Worm (Caenorhabditis elegans) whole organism, mixed stage, embryonic: ENCODE measurements around the gene ZC239.22.

Experiments
- M03D4.4 ChIP-seq: sonication (generic microtip); optimal IDR thresholded peaks from 2 replicates; lab custom pipeline; 2017; ENCODE audit warnings: mild to moderate bottlenecking, missing genetic modification characterization, missing compliant biosample characterization
- bed-3 ChIP-seq: fragments of 200-800 bp; sonication (Bioruptor generic); optimal IDR thresholded peaks from 3 replicates; lab custom pipeline; 2018; ENCODE audit warnings: mild to moderate bottlenecking, missing genetic modification characterization, moderate library complexity, missing compliant biosample characterization
- ceh-39 ChIP-seq: fragments of 150-350 bp; optimal IDR thresholded peaks from 2 replicates; lab custom pipeline; 2014; ENCODE audit warnings: missing biosample characterization, missing genetic modification characterization
- ceh-83 ChIP-seq: fragments of 200-800 bp; sonication (Bioruptor generic); optimal IDR thresholded peaks from 2 replicates; lab custom pipeline; 2018; ENCODE audit warnings: mild to moderate bottlenecking, missing genetic modification characterization, missing compliant biosample characterization
- ces-1 ChIP-seq: fragments of 150-350 bp; optimal IDR thresholded peaks from 2 replicates; lab custom pipeline; 2014; ENCODE audit warnings: missing biosample characterization, missing genetic modification reagents, missing genetic modification characterization
- cnd-1 ChIP-seq: fragments of 200-800 bp; sonication (Bioruptor generic); optimal IDR thresholded peaks from 2 replicates; lab custom pipeline; 2018; ENCODE audit warnings: mild to moderate bottlenecking, missing genetic modification characterization, missing compliant biosample characterization
- drap-1 ChIP-seq: fragments of 200-800 bp; sonication (Bioruptor generic); optimal IDR thresholded peaks from 3 replicates; lab custom pipeline; 2018; ENCODE audit warnings: mild to moderate bottlenecking, missing genetic modification characterization, missing compliant biosample characterization
- elt-1 ChIP-seq: sonication (generic microtip); optimal IDR thresholded peaks from 2 replicates; lab custom pipeline; 2017; ENCODE audit warnings: missing genetic modification characterization, mild to moderate bottlenecking, missing compliant biosample characterization, antibody characterized with exemption, moderate library complexity, borderline replicate concordance; ENCODE audit not compliant: insufficient read depth
- elt-3 ChIP-seq: fragments of 150-350 bp; optimal IDR thresholded peaks from 2 replicates; lab custom pipeline; 2014; ENCODE audit warnings: missing biosample characterization, missing genetic modification characterization
- flh-1 ChIP-seq: fragments of 200-800 bp; sonication (Bioruptor generic); optimal IDR thresholded peaks from 2 replicates; lab custom pipeline; 2018; ENCODE audit warnings: mild to moderate bottlenecking, missing genetic modification characterization, moderate library complexity, missing compliant biosample characterization
- ham-2 ChIP-seq: fragments of 200-800 bp; sonication (Bioruptor generic); optimal IDR thresholded peaks from 2 replicates; lab custom pipeline; 2018; ENCODE audit warnings: mild to moderate bottlenecking, missing genetic modification characterization, missing compliant biosample characterization
- hlh-1 ChIP-seq: fragments of 150-350 bp; optimal IDR thresholded peaks from 2 replicates; lab custom pipeline; 2014; ENCODE audit warnings: missing biosample characterization, missing genetic modification reagents, missing genetic modification characterization
- lin-13 ChIP-seq: fragments of 150-350 bp; optimal IDR thresholded peaks from 2 replicates; lab custom pipeline; 2014; ENCODE audit warnings: missing biosample characterization, missing genetic modification characterization
- lin-32 ChIP-seq: fragments of 200-800 bp; sonication (Bioruptor generic); optimal IDR thresholded peaks from 2 replicates; lab custom pipeline; 2018; ENCODE audit warnings: mild to moderate bottlenecking, missing genetic modification characterization, missing compliant biosample characterization
- lsy-2 ChIP-seq: fragments of 150-350 bp; optimal IDR thresholded peaks from 2 replicates; lab custom pipeline; 2014; ENCODE audit warnings: missing biosample characterization, missing genetic modification characterization
- mab-5 ChIP-seq: fragments of 150-350 bp; optimal IDR thresholded peaks from 2 replicates; lab custom pipeline; 2014; ENCODE audit warnings: missing biosample characterization, missing genetic modification characterization
- mep-1 ChIP-seq: fragments of 150-350 bp; optimal IDR thresholded peaks from 2 replicates; lab custom pipeline; 2017; ENCODE audit warnings: missing biosample characterization, missing genetic modification reagents, missing genetic modification characterization, inconsistent platforms
- mls-2 ChIP-seq: sonication (generic microtip); optimal IDR thresholded peaks from 2 replicates; lab custom pipeline; 2016; ENCODE audit warnings: mild to moderate bottlenecking, missing genetic modification characterization, moderate library complexity, missing compliant biosample characterization
- nhr-12 ChIP-seq: fragments of 150-350 bp; optimal IDR thresholded peaks from 2 replicates; lab custom pipeline; 2014; ENCODE audit warnings: missing biosample characterization, missing genetic modification characterization
- nhr-237 ChIP-seq: fragments of 150-350 bp; optimal IDR thresholded peaks from 2 replicates; lab custom pipeline; 2014; ENCODE audit warnings: missing biosample characterization, missing genetic modification characterization
- nhr-28 ChIP-seq: fragments of 150-350 bp; optimal IDR thresholded peaks from 2 replicates; lab custom pipeline; 2014; ENCODE audit warnings: missing biosample characterization, missing genetic modification characterization
- nhr-76 ChIP-seq: sonication (generic microtip); optimal IDR thresholded peaks from 2 replicates; lab custom pipeline; 2017; ENCODE audit warnings: missing biosample characterization, missing genetic modification characterization
- pha-4 ChIP-seq: fragments of 150-350 bp; optimal IDR thresholded peaks from 2 replicates; lab custom pipeline; 2018; ENCODE audit warnings: missing biosample characterization, missing genetic modification reagents, missing genetic modification characterization
- sem-2 ChIP-seq: fragments of 200-800 bp; sonication (Bioruptor generic); optimal IDR thresholded peaks from 2 replicates; lab custom pipeline; 2018; ENCODE audit warnings: mild to moderate bottlenecking, missing genetic modification characterization, missing compliant biosample characterization
- snpc-4 ChIP-seq: fragments of 150-350 bp; optimal IDR thresholded peaks from 2 replicates; lab custom pipeline; 2014; ENCODE audit warnings: missing biosample characterization, missing genetic modification characterization
- sptf-1 ChIP-seq: sonication (generic microtip); optimal IDR thresholded peaks from 2 replicates; lab custom pipeline; 2017; ENCODE audit warnings: mild to moderate bottlenecking, missing genetic modification characterization, moderate library complexity, missing compliant biosample characterization
- tbx-8 ChIP-seq: fragments of 200-800 bp; sonication (Bioruptor generic); optimal IDR thresholded peaks from 2 replicates; lab custom pipeline; 2018; ENCODE audit warnings: mild to moderate bottlenecking, missing genetic modification characterization, moderate library complexity, missing compliant biosample characterization
- unc-120 ChIP-seq: sonication (generic microtip); optimal IDR thresholded peaks from 2 replicates; lab custom pipeline; 2017; ENCODE audit warnings: missing genetic modification characterization, missing compliant biosample characterization; ENCODE audit not compliant: poor library complexity, severe bottlenecking
- unc-39 ChIP-seq: fragments of 150-350 bp; optimal IDR thresholded peaks from 2 replicates; lab custom pipeline; 2014; ENCODE audit warnings: missing biosample characterization, missing genetic modification characterization
- unc-62 ChIP-seq: fragments of 150-350 bp; optimal IDR thresholded peaks from 2 replicates; lab custom pipeline; 2014; ENCODE audit warnings: missing biosample characterization, missing genetic modification reagents, missing genetic modification characterization
- zip-8 ChIP-seq: fragments of 150-350 bp; optimal IDR thresholded peaks from 2 replicates; lab custom pipeline; 2014; ENCODE audit warnings: missing biosample characterization, missing genetic modification characterization
- ztf-11 ChIP-seq: fragments of 150-350 bp; optimal IDR thresholded peaks from 2 replicates; lab custom pipeline; 2014; ENCODE audit warnings: missing biosample characterization, missing genetic modification characterization

The ZC239.22 gene

DNA sequence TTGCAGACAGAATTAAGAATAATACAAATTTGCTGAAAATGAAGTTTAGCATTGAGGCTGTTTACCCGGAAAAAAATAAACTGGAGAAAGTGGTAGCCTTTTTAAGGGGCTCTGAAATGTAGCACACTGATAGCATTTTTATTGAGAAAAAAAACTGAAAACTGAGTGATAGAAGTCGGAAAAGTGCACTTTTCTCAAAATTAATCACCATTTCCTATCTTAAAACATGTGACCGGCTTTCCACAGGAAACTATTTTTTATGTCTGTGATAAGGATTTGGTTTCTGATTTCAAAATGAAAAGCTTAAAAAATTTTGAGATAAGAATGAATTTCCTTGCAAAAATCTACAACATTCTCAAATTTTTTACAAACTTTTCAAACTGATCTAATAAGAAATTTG, at the start of gene ZC239.22:
TSS of gene ZC239.22 (minus strand) at position 101 of the 400 bp plus-strand sequence.
- no peak for TF ChIP-seq hlh-1 (tag; lab: Kevin White, UChicago)
- TF ChIP-seq nhr-28 (tag; lab: Kevin White, UChicago): no peak
- TF ChIP-seq nhr-12: no peak
- TF ChIP-seq bed-3 (GFP tag; lab: Kevin White, UChicago): no peak
- no peak for TF ChIP-seq pha-4
- no peak for TF ChIP-seq mls-2 (tag; lab: Kevin White, UChicago)
- TF ChIP-seq unc-120 (tag; lab: Kevin White, UChicago): no peak
- no peak for TF ChIP-seq tbx-8 (GFP tag; lab: Kevin White, UChicago)
- no peak for TF ChIP-seq lin-13 (tag; lab: Kevin White, UChicago)
- TF ChIP-seq zip-8: no peak
- TF ChIP-seq, all 35 proteins: peak for 0

DNA sequence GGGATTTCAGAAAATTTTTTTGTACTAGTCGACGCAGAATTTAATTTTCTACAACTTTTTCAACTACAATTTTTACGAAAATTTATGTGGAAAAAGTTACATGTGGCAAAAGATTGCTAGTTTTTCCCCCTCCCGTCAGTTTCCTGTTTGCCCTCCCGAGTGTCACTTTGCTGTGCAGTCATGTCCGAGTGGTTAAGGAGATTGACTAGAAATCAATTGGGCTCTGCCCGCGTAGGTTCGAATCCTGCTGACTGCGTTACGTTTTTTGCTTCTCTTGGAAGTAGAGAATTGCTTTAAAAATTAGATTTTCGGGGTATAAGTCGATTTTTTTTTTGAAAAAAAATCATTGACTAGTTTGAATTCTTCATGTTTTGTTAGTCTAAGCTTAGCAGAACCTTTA, 47.2 kb upstream of the ZC239.22 start:
- no peak for TF ChIP-seq tbx-8 (GFP tag; lab: Kevin White, UChicago)
- peak; percentile 30 for TF ChIP-seq cnd-1 (tag; lab: Kevin White, UChicago)
- peak; percentile 26 for TF ChIP-seq drap-1 (GFP tag; lab: Kevin White, UChicago)
- peak; percentile 53 for TF ChIP-seq ceh-83 (GFP tag; lab: Kevin White, UChicago)

DNA sequence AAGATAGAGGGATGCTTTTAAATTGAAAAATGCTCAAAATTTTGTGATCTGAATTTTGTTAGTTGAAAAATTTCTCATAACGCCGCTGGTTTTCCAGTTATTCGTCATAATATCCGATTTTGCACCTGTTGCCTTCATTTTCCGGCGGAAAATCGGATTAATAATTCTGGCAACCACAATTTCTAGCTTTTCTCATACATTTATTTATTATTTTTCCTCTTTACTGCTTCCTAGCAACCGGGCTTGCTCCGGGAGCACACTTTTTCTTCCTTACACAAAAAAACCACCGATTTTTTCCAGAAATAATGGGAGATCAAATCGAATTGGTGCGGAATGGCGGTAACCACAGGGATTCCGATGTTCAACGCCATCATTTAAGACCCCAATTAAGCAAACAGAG, 46.7 kb upstream of the ZC239.22 start, which contains the start of gene F02E11.7:
TSS of gene F02E11.7 (plus strand) at position 301 of the 400 bp plus-strand sequence.
- TF ChIP-seq ces-1 (GFP tag; lab: Kevin White, UChicago) (no peak), lin-13 (tag; lab: Kevin White, UChicago) (no peak), sptf-1 (tag; lab: Kevin White, UChicago) (no peak), lin-32 (GFP tag; lab: Kevin White, UChicago) (no peak), cnd-1 (tag; lab: Kevin White, UChicago) (no peak), hlh-1 (tag; lab: Kevin White, UChicago) (no peak), nhr-76 (tag; lab: Kevin White, UChicago) (no peak), drap-1 (GFP tag; lab: Kevin White, UChicago) (no peak), ztf-11 (no peak), pha-4 (no peak), ham-2 (no peak), mep-1 (tag; lab: Kevin White, UChicago) (no peak)

DNA sequence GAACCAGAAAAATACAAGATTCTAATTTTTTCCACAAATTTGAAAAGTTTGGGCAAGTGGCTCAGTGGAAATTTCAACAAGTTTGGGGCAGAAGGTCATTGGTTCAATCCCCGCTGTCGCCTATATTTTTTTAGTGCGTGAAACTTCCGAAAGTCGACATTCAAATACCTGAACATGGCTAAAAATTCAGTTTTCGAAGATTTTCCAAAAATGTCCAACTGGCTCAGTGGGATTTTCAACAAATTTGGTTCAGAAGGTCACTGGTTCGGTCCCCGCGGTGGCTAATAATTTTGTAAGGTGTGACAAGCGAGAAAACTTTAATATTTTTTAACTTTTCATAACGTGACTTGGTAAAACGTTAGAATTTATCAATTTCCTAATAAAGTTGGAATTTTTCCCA, 44.1 kb upstream of the ZC239.22 start:
- no peak for TF ChIP-seq elt-3 (tag; lab: Kevin White, UChicago)
- no peak for TF ChIP-seq flh-1 (GFP tag; lab: Kevin White, UChicago)
- TF ChIP-seq sptf-1 (tag; lab: Kevin White, UChicago): no peak
- TF ChIP-seq ceh-39 (tag; lab: Kevin White, UChicago): no peak
- no peak for TF ChIP-seq nhr-76 (tag; lab: Kevin White, UChicago)
- no peak for TF ChIP-seq unc-39 (tag; lab: Kevin White, UChicago)
- TF ChIP-seq nhr-237 (tag; lab: Kevin White, UChicago): no peak
- no peak for TF ChIP-seq cnd-1 (tag; lab: Kevin White, UChicago)
- TF ChIP-seq, all 35 proteins: peak for 0

DNA sequence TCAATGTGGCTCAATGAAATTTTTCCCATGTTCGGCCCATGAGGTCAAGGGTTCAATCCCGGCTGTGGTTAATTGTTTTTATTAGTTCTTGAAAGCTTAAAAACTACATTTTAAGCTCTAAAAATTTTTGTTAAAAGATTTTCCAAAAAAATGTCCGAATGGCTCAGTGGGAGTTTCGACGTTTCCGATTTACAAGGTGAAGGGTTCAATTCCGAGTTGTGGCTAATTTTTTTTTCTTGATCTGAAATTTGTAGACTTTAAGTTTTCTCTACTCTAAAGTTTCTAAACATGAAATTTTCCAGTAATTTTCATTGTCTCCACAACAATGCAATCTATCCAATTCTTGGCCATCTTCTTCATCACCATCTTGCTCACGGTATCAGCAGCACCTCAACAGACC, 41.9 kb upstream of the ZC239.22 start, which contains the start of gene F02E11.2:
TSS of gene F02E11.2 (plus strand) at position 301 of the 400 bp plus-strand sequence.
- TF ChIP-seq pha-4 (no peak), snpc-4 (no peak), mab-5 (tag; lab: Kevin White, UChicago) (no peak), sem-2 (GFP tag; lab: Kevin White, UChicago) (no peak), lsy-2 (tag; lab: Kevin White, UChicago) (no peak), drap-1 (GFP tag; lab: Kevin White, UChicago) (no peak), ham-2 (no peak), unc-39 (tag; lab: Kevin White, UChicago) (no peak)

DNA sequence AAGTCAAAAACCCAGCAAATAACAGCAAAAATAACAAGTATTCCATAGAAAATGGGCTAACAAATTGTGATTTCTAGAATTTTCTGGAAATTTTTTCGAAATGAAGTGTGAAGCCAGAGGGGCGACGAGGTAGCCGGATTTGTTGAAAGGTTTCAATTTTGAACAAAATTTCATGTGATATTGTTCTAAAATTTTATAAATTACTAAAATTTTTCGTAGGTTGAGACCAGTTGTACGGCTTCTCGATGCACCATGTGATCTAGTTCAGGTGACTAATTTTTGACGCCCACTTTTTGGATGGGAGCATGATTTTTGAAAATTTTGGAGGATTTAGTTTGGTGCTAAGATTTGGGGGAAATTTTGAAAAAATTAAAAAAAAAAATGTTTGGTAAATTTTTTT, 38.6 kb upstream of the ZC239.22 start, which contains the start of gene gcy-19:
TSS of gene gcy-19 (minus strand) at position 101 of the 400 bp plus-strand sequence.
- TF ChIP-seq cnd-1 (tag; lab: Kevin White, UChicago): no peak
- TF ChIP-seq hlh-1 (tag; lab: Kevin White, UChicago): no peak
- TF ChIP-seq elt-1 (tag; lab: Kevin White, UChicago): no peak
- TF ChIP-seq snpc-4: no peak
- TF ChIP-seq sptf-1 (tag; lab: Kevin White, UChicago): no peak
- no peak for TF ChIP-seq flh-1 (GFP tag; lab: Kevin White, UChicago)
- TF ChIP-seq unc-62 (GFP tag; lab: Kevin White, UChicago): no peak
- no peak for TF ChIP-seq lin-13 (tag; lab: Kevin White, UChicago)
- no peak for TF ChIP-seq tbx-8 (GFP tag; lab: Kevin White, UChicago)
- no peak for TF ChIP-seq pha-4
- TF ChIP-seq nhr-12: no peak
- TF ChIP-seq mls-2 (tag; lab: Kevin White, UChicago): no peak
- no peak for TF ChIP-seq M03D4.4 (tag; lab: Kevin White, UChicago)
- TF ChIP-seq nhr-76 (tag; lab: Kevin White, UChicago): no peak
